Fruit fly (Drosophila melanogaster) whole organism, embryonic: Measurements from ENCODE around the gene RSG7.

Experiments
- Abd-B ChIP-seq: fragments of 200-800 bp; sonication (Bioruptor generic); optimal IDR thresholded peaks from 2 replicates; lab custom pipeline; 2018; ENCODE audit warnings: missing biosample characterization, mild to moderate bottlenecking, missing genetic modification characterization, moderate library complexity
- Ada2b ChIP-seq: fragments of 200-800 bp; sonication (Bioruptor generic); IDR thresholded peaks from 2 replicates; pipeline ENCODE4 v1.3.6; 2022; ENCODE audit warnings: missing biosample characterization, missing genetic modification characterization
- Blimp-1 ChIP-seq: fragments of 200-800 bp; sonication (Bioruptor generic); optimal IDR thresholded peaks from 3 replicates; lab custom pipeline; 2018; ENCODE audit warnings: missing biosample characterization, missing genetic modification characterization, mild to moderate bottlenecking, moderate library complexity, missing genetic modification reagents
- CG10147 ChIP-seq: fragments of 200-800 bp; sonication (Bioruptor generic); optimal IDR thresholded peaks from 2 replicates; lab custom pipeline; 2019; ENCODE audit warnings: missing biosample characterization, mild to moderate bottlenecking, missing genetic modification characterization, moderate library complexity
- CG10267 ChIP-seq: fragments of 200-800 bp; sonication (Bioruptor generic); optimal IDR thresholded peaks from 2 replicates; lab custom pipeline; 2018; ENCODE audit warnings: missing biosample characterization, mild to moderate bottlenecking, missing genetic modification characterization, moderate library complexity
- CG11456 ChIP-seq: fragments of 200-800 bp; sonication (Bioruptor generic); IDR thresholded peaks from 3 replicates; pipeline ENCODE4 v1.3.6; 2022; ENCODE audit warnings: missing biosample characterization, missing genetic modification characterization
- CG11504 ChIP-seq: fragments of 200-800 bp; sonication (Bioruptor generic); optimal IDR thresholded peaks from 3 replicates; lab custom pipeline; 2019; ENCODE audit warnings: missing biosample characterization, mild to moderate bottlenecking, missing genetic modification characterization, moderate library complexity
- CG13296 ChIP-seq: fragments of 200-800 bp; sonication (Bioruptor generic); optimal IDR thresholded peaks from 3 replicates; lab custom pipeline; 2018; ENCODE audit warnings: missing biosample characterization, mild to moderate bottlenecking, missing genetic modification characterization
- CG15269 ChIP-seq: fragments of 200-800 bp; sonication (Bioruptor generic); optimal IDR thresholded peaks from 2 replicates; lab custom pipeline; 2018; ENCODE audit warnings: missing biosample characterization, mild to moderate bottlenecking, missing genetic modification characterization, moderate library complexity
- CG17359 ChIP-seq: fragments of 200-800 bp; sonication (Bioruptor generic); optimal IDR thresholded peaks from 3 replicates; lab custom pipeline; 2018; ENCODE audit warnings: missing biosample characterization, mild to moderate bottlenecking, missing genetic modification characterization, moderate library complexity
- CG17385 ChIP-seq: fragments of 200-800 bp; sonication (Bioruptor generic); optimal IDR thresholded peaks from 3 replicates; lab custom pipeline; 2018; ENCODE audit warnings: missing biosample characterization, mild to moderate bottlenecking, missing genetic modification characterization
- CG2678 ChIP-seq: fragments of 200-800 bp; sonication (Bioruptor generic); optimal IDR thresholded peaks from 3 replicates; lab custom pipeline; 2019; ENCODE audit warnings: missing biosample characterization, mild to moderate bottlenecking, missing genetic modification characterization, moderate library complexity
- CG30403 ChIP-seq: fragments of 200-800 bp; sonication (Bioruptor generic); optimal IDR thresholded peaks from 3 replicates; lab custom pipeline; 2016; ENCODE audit warnings: missing biosample characterization, missing genetic modification characterization
- CG31441 ChIP-seq: fragments of 200-800 bp; sonication (Bioruptor generic); IDR thresholded peaks from 2 replicates; pipeline ENCODE4 v1.3.6; 2022; ENCODE audit warnings: missing biosample characterization, missing genetic modification characterization
- CG34422 ChIP-seq: fragments of 200-800 bp; sonication (Bioruptor generic); IDR thresholded peaks from 3 replicates; pipeline ENCODE4 v1.3.6; 2022; ENCODE audit warnings: missing biosample characterization, missing genetic modification characterization
- CG6689 ChIP-seq: fragments of 200-800 bp; sonication (Bioruptor generic); IDR thresholded peaks from 2 replicates; pipeline ENCODE4 v1.3.6; 2022; ENCODE audit warnings: missing biosample characterization, missing genetic modification characterization
- CG6813 ChIP-seq: fragments of 200-800 bp; sonication (Bioruptor generic); optimal IDR thresholded peaks from 2 replicates; lab custom pipeline; 2017; ENCODE audit warnings: missing biosample characterization, missing genetic modification characterization, mild to moderate bottlenecking, moderate library complexity, missing genetic modification reagents
- CG7556 ChIP-seq: fragments of 200-800 bp; sonication (Bioruptor generic); optimal IDR thresholded peaks from 2 replicates; lab custom pipeline; 2017; ENCODE audit warnings: missing biosample characterization, mild to moderate bottlenecking, missing genetic modification characterization
- CG8924 ChIP-seq: fragments of 200-800 bp; optimal IDR thresholded peaks from 3 replicates; lab custom pipeline; 2019; ENCODE audit warnings: missing biosample characterization, mild to moderate bottlenecking, missing genetic modification characterization, moderate library complexity
- Chrac-16 ChIP-seq: fragments of 200-800 bp; sonication (Bioruptor generic); optimal IDR thresholded peaks from 3 replicates; lab custom pipeline; 2016; ENCODE audit warnings: missing biosample characterization, missing genetic modification characterization
- CoRest ChIP-seq: fragments of 200-800 bp; sonication (Bioruptor generic); optimal IDR thresholded peaks from 3 replicates; lab custom pipeline; 2018; ENCODE audit warnings: missing biosample characterization, mild to moderate bottlenecking, missing genetic modification characterization, moderate library complexity
- Ets65A ChIP-seq: fragments of 200-800 bp; sonication (Bioruptor generic); peaks from one replicate; lab custom pipeline; 2016; ENCODE audit warnings: missing biosample characterization, missing genetic modification characterization
- H2.0 ChIP-seq: fragments of 200-800 bp; sonication (Bioruptor generic); IDR thresholded peaks from 2 replicates; pipeline ENCODE4 v1.3.6; 2022; ENCODE audit warnings: missing biosample characterization, missing genetic modification characterization
- Mad ChIP-seq: fragments of 200-800 bp; sonication (Bioruptor generic); optimal IDR thresholded peaks from 2 replicates; lab custom pipeline; 2016; ENCODE audit warnings: missing biosample characterization, missing genetic modification characterization
- PHDP ChIP-seq: fragments of 200-800 bp; sonication (Bioruptor generic); optimal IDR thresholded peaks from 3 replicates; lab custom pipeline; 2018; ENCODE audit warnings: missing biosample characterization, mild to moderate bottlenecking, missing genetic modification characterization, moderate library complexity
- Sox100B ChIP-seq: fragments of 200-800 bp; sonication (Bioruptor generic); optimal IDR thresholded peaks from 3 replicates; lab custom pipeline; 2018; ENCODE audit warnings: missing biosample characterization, mild to moderate bottlenecking, missing genetic modification characterization
- bcd ChIP-seq: fragments of 200-800 bp; sonication (Bioruptor generic); optimal IDR thresholded peaks from 2 replicates; lab custom pipeline; 2017; ENCODE audit warnings: missing biosample characterization, mild to moderate bottlenecking, missing genetic modification characterization
- bsh ChIP-seq, 2 experiments: fragments of 200-800 bp; sonication (Bioruptor generic); optimal IDR thresholded peaks; 2 replicates each; lab custom pipeline; 2017 to 2018; ENCODE audit warnings: mild to moderate bottlenecking in 2 of 2, missing biosample characterization in 2 of 2, missing genetic modification characterization in 2 of 2, moderate library complexity in 1 of 2
- dysf ChIP-seq: fragments of 200-800 bp; sonication (Bioruptor generic); IDR thresholded peaks from 3 replicates; pipeline ENCODE4 v1.3.6; 2022; ENCODE audit warnings: missing biosample characterization, missing genetic modification characterization
- gem ChIP-seq: fragments of 200-800 bp; sonication (Bioruptor generic); optimal IDR thresholded peaks from 2 replicates; lab custom pipeline; 2019; ENCODE audit warnings: missing biosample characterization, mild to moderate bottlenecking, missing genetic modification characterization, moderate library complexity
- grau ChIP-seq: fragments of 200-800 bp; optimal IDR thresholded peaks from 3 replicates; lab custom pipeline; 2019; ENCODE audit warnings: missing biosample characterization, mild to moderate bottlenecking, missing genetic modification characterization, moderate library complexity
- nmo ChIP-seq: fragments of 200-800 bp; sonication (Bioruptor generic); optimal IDR thresholded peaks from 2 replicates; lab custom pipeline; 2018; ENCODE audit warnings: missing biosample characterization, mild to moderate bottlenecking, missing genetic modification characterization, moderate library complexity
- pan ChIP-seq, 4 experiments: fragments of >200 bp in 3 of 4; fragments of 200-800 bp in 1 of 4; sonication (Bioruptor generic) in 1 of 4; optimal IDR thresholded peaks in 3 of 4; IDR thresholded peaks in 1 of 4; 2 replicates each; pipeline versions ENCODE4 v1.3.6 to Lab custom; 2017 to 2022; ENCODE audit warnings: missing biosample characterization in 2 of 4, missing genetic modification characterization in 2 of 4, mixed read lengths in 1 of 4
- peb ChIP-seq: fragments of 200-800 bp; sonication (Bioruptor generic); IDR thresholded peaks from 2 replicates; pipeline ENCODE4 v1.3.6; 2022; ENCODE audit warnings: missing biosample characterization, missing genetic modification characterization
- pita ChIP-seq: fragments of 200-800 bp; sonication (Bioruptor generic); optimal IDR thresholded peaks from 2 replicates; lab custom pipeline; 2017; ENCODE audit warnings: missing biosample characterization, mild to moderate bottlenecking, missing genetic modification characterization
- seq ChIP-seq: fragments of 200-800 bp; sonication (Bioruptor generic); IDR thresholded peaks from 2 replicates; pipeline ENCODE4 v1.3.6; 2022; ENCODE audit warnings: missing biosample characterization, missing genetic modification characterization
- sim ChIP-seq: fragments of 200-800 bp; sonication (Bioruptor generic); IDR thresholded peaks from 2 replicates; pipeline ENCODE4 v1.3.6; 2022; ENCODE audit warnings: missing biosample characterization, missing genetic modification characterization
- sisA ChIP-seq: fragments of 200-800 bp; sonication (Bioruptor generic); IDR thresholded peaks from 2 replicates; pipeline ENCODE4 v1.3.6; 2022; ENCODE audit warnings: missing biosample characterization, missing genetic modification characterization
- slbo ChIP-seq: fragments of 200-800 bp; sonication (Bioruptor generic); IDR thresholded peaks from 2 replicates; pipeline ENCODE4 v1.3.6; 2022; ENCODE audit warnings: missing biosample characterization, missing genetic modification characterization
- tgo ChIP-seq: fragments of 200-800 bp; sonication (Bioruptor generic); IDR thresholded peaks from 3 replicates; pipeline ENCODE4 v1.3.6; 2022; ENCODE audit warnings: missing biosample characterization, missing genetic modification characterization
- vfl ChIP-seq: fragments of 200-800 bp; sonication (Bioruptor generic); optimal IDR thresholded peaks from 2 replicates; lab custom pipeline; 2016; ENCODE audit warnings: missing biosample characterization, missing genetic modification characterization
- vvl ChIP-seq: fragments of 200-800 bp; sonication (Bioruptor generic); IDR thresholded peaks from 2 replicates; pipeline ENCODE4 v1.3.6; 2022; ENCODE audit warnings: missing biosample characterization, missing genetic modification characterization

Gene RSG7

dm6 chrX:16813226-16813625 lies 31.0 kb downstream of the RSG7 start (continued):
- TF ChIP-seq H2.0: peak; percentile 24; the same call in 1 of the 2 replicates
- peak; percentile 13 for TF ChIP-seq CG30403 (GFP tag; lab: Kevin White, UChicago)
- TF ChIP-seq CG11456 (GFP tag; lab: Robert Waterston, UW): 0 out of 3 replicates have a peak, but pooled peaks have one; percentile 50
- TF ChIP-seq pan (optimal IDR thresholded peaks at IDR 0.05; lab: Kevin White, UChicago): no peak
- TF ChIP-seq pan (GFP tag; optimal IDR thresholded peaks at IDR 0.05 in 1 of 2, IDR thresholded peaks at IDR 0.05 in 1 of 2): peak in 1 of 2 experiments; percentile 39
- TF ChIP-seq Sox100B (GFP tag; lab: Kevin White, UChicago): peak; percentile 48
- peak; percentile 21 for TF ChIP-seq PHDP (tag; lab: Kevin White, UChicago)
- TF ChIP-seq CG34422 (GFP tag; lab: Robert Waterston, UW): 0 out of 3 replicates have a peak, but pooled peaks have one; percentile 21
- peak; percentile 43 for TF ChIP-seq CG17359 (tag; lab: Kevin White, UChicago)
- TF ChIP-seq grau (tag; lab: Kevin White, UChicago): peak; percentile 35
- TF ChIP-seq slbo (GFP tag; lab: Robert Waterston, UW): peak; percentile 27; the same call in 1 of the 2 replicates
- no peak for TF ChIP-seq CG10147 (GFP tag; lab: Kevin White, UChicago)
- TF ChIP-seq Ets65A (GFP tag; lab: Kevin White, UChicago): peak; percentile 44
- peak; percentile 46; the same call in 1 of the 2 replicates for TF ChIP-seq CG31441 (GFP tag; lab: Robert Waterston, UW)
- TF ChIP-seq pita (GFP tag; lab: Kevin White, UChicago): no peak
- peak; percentile 51 for TF ChIP-seq CG2678 (tag; lab: Kevin White, UChicago)
- 0 out of 2 replicates have a peak, but pooled peaks have one; percentile 15 for TF ChIP-seq seq (GFP tag; lab: Robert Waterston, UW)
- 0 out of 2 replicates have a peak, but pooled peaks have one; percentile 14 for TF ChIP-seq vvl (GFP tag; lab: Robert Waterston, UW)
- TF ChIP-seq sisA (GFP tag; lab: Robert Waterston, UW): no peak
- TF ChIP-seq CG11504 (tag; lab: Kevin White, UChicago): peak; percentile 67
- no peak for TF ChIP-seq Abd-B (GFP tag; lab: Kevin White, UChicago)
- TF ChIP-seq nmo (GFP tag; lab: Kevin White, UChicago): peak; percentile 48
- TF ChIP-seq Mad (GFP tag; lab: Kevin White, UChicago): no peak
- peak; percentile 21 for TF ChIP-seq CG17385 (GFP tag; lab: Kevin White, UChicago)
- TF ChIP-seq Ada2b: peak; percentile 47; the same call in 1 of the 2 replicates
- TF ChIP-seq bsh (GFP tag; optimal IDR thresholded peaks at IDR 0.05; lab: Kevin White, UChicago): peak in 1 of 2 experiments; percentile 27
- TF ChIP-seq CG6689 (GFP tag; lab: Robert Waterston, UW): peak; percentile 57
- TF ChIP-seq CG15269 (tag; lab: Kevin White, UChicago): peak; percentile 49
- peak; percentile 59 for TF ChIP-seq gem (tag; lab: Kevin White, UChicago)
- peak; percentile 14 for TF ChIP-seq CG10267 (tag; lab: Kevin White, UChicago)
- no peak for TF ChIP-seq Chrac-16 (GFP tag; lab: Kevin White, UChicago)
- peak; percentile 7 for TF ChIP-seq CG13296 (GFP tag; lab: Kevin White, UChicago)
- no peak for TF ChIP-seq vfl (GFP tag; lab: Kevin White, UChicago)
- TF ChIP-seq peb (GFP tag; lab: Robert Waterston, UW): no peak
- TF ChIP-seq tgo: peak; percentile 21; the same call in 2 of the 3 replicates
- peak; percentile 39 for TF ChIP-seq CoRest
- peak; percentile 33 for TF ChIP-seq Blimp-1 (GFP tag; lab: Kevin White, UChicago)
- TF ChIP-seq sim (GFP tag; lab: Robert Waterston, UW): no peak
- peak; percentile 41; the same call in 1 of the 3 replicates for TF ChIP-seq dysf
- peak; percentile 14 for TF ChIP-seq CG8924 (tag; lab: Kevin White, UChicago)
- TF ChIP-seq bcd (GFP tag; lab: Kevin White, UChicago): peak; percentile 32
- no peak for TF ChIP-seq CG6813 (GFP tag; lab: Kevin White, UChicago)
- peak; percentile 17 for TF ChIP-seq CG7556 (GFP tag; lab: Kevin White, UChicago)
